Fruit fly (Drosophila melanogaster): ENCODE results near the gene Nab2.

DNA sequence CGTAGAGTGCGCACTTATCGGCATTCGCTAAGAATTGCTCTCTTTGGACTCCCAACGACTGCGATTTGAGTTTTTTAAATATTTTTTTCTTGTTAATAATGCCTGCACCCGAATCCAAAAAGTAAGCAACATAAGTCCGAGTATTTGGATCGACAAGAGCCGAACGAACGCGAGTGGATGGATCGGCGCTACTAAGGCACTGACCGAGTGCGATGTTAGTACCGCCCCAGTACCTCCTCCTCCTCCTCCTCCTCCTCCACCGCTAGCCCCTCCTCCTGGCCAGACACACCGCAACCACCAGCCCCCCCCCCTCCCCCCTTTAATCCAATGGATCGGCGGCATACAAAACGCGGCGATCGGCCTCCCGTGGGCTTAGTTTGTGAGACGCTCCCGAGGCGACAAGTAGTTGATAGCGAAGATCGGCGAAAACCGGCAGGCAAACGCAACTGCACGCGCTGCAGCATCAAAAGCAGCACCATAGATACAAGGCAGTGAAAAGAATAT, 34.6 kb downstream of the Nab2 start, which contains the start of gene CG6356:
- TF ChIP-seq CTCF (optimal IDR thresholded peaks at IDR 0.05) (no peak), CG8478 (optimal IDR thresholded peaks at IDR 0.05) (no peak)

All from S2 (cell line).